Fruit fly (Drosophila melanogaster): ENCODE results near the gene CanA-14F.

The CanA-14F gene

dm6 chrX:16579978-16580377 lies 7.0 kb downstream of the CanA-14F start (continued):
- TF ChIP-seq CG15601 (tag; optimal IDR thresholded peaks at IDR 0.05) (no peak), Atf-2 (GFP tag; optimal IDR thresholded peaks at IDR 0.05) (no peak), CG12071 (GFP tag; optimal IDR thresholded peaks at IDR 0.05) (no peak), mam (GFP tag; optimal IDR thresholded peaks at IDR 0.05) (no peak), mld (GFP tag; IDR thresholded peaks at IDR 0.05; ENCODE audit: partially characterized antibody) (no peak), CG3847 (GFP tag; IDR thresholded peaks at IDR 0.05) (no peak), NFAT (GFP tag; IDR thresholded peaks at IDR 0.05) (no peak), Mrtf (GFP tag; IDR thresholded peaks at IDR 0.05) (no peak), grau (tag; optimal IDR thresholded peaks at IDR 0.05) (peak; percentile 61), dpn (GFP tag; optimal IDR thresholded peaks at IDR 0.05) (peak in 1 of 2 experiments; percentile 11), odd (GFP tag; optimal IDR thresholded peaks at IDR 0.05) (no peak), insv (GFP tag; optimal IDR thresholded peaks at IDR 0.05) (no peak), CG17829 (tag; optimal IDR thresholded peaks at IDR 0.05) (no peak), Fer1 (GFP tag; optimal IDR thresholded peaks at IDR 0.05) (peak; percentile 61), amos (GFP tag; IDR thresholded peaks at IDR 0.05; ENCODE audit: partially characterized antibody) (no peak), lilli (GFP tag; optimal IDR thresholded peaks at IDR 0.05) (peak; percentile 3), CG5245 (GFP tag; optimal IDR thresholded peaks at IDR 0.05) (no peak), CG13123 (GFP tag; optimal IDR thresholded peaks at IDR 0.05) (no peak), CG9817 (tag; optimal IDR thresholded peaks at IDR 0.05) (peak; percentile 27), CG9437 (GFP tag; optimal IDR thresholded peaks at IDR 0.05) (peak; percentile 28), CG14667 (GFP tag; IDR thresholded peaks at IDR 0.05) (no peak)

DNA sequence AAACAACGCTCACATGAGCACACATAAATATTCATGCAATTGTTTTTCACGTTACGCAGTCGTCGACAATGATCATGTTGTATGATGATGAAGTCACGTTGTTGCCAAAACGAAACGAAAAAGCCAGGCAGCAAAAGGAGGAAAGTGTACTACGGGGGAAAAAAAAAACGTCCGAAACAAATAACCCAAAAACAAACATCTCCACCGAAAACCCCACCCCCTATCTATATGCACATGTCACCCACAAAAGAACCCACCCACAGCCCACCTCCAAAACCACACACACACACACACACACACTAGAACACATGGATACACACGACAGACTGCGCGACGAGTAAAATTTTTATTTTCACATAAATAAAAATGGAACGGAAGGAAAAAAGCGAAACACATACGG lies 11.9 kb downstream of the CanA-14F start:
- TF ChIP-seq maf-S (GFP tag; optimal IDR thresholded peaks at IDR 0.05) (no peak), exex (tag; optimal IDR thresholded peaks at IDR 0.05) (no peak), CG13624 (GFP tag; optimal IDR thresholded peaks at IDR 0.05) (no peak), CG11504 (tag; optimal IDR thresholded peaks at IDR 0.05) (no peak), CG3065 (GFP tag; optimal IDR thresholded peaks at IDR 0.05) (no peak), CG17328 (GFP tag; IDR thresholded peaks at IDR 0.05) (no peak)

- no peak for TF ChIP-seq CG16815 (GFP tag; optimal IDR thresholded peaks at IDR 0.05)
- TF ChIP-seq CG18011 (GFP tag; optimal IDR thresholded peaks at IDR 0.05), result peak; percentile 92
These were observed 12.9 kb downstream of the CanA-14F start for dm6 chrX:16574114-16574513.

DNA sequence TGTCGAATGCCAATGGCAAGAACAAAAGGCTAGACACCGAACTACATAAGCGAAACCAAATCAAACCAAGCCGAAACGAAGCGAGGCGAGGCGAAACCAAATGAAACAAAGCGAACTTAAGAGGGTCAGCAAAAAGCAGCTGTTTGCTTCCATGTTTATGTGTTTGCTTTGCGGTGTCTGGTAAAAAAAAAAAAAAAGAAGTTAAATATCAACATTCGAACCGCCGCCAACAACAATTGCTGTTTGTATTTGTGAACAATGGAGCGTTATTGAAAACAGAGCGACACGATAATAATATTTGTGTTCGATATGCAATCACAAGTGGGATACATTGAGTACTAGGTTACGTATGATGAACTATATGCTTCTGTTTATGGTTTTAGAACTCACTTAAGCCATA lies 13.3 kb downstream of the CanA-14F start:
- TF ChIP-seq chn (GFP tag; optimal IDR thresholded peaks at IDR 0.05) (no peak), chm (GFP tag; IDR thresholded peaks at IDR 0.05) (0 out of 2 replicates have a peak, but pooled peaks have one; percentile 8), CG32532 (GFP tag; IDR thresholded peaks at IDR 0.05) (no peak), kay (GFP tag; optimal IDR thresholded peaks at IDR 0.05) (no peak), CG8290 (GFP tag; optimal IDR thresholded peaks at IDR 0.05) (no peak), CG8290 (tag; optimal IDR thresholded peaks at IDR 0.05) (peak in 1 of 2 experiments; percentile 35), gce (GFP tag; IDR thresholded peaks at IDR 0.05) (no peak), amos (GFP tag; IDR thresholded peaks at IDR 0.05; ENCODE audit: partially characterized antibody) (no peak), gro (GFP tag; optimal IDR thresholded peaks at IDR 0.05) (no peak), CG42726 (GFP tag; IDR thresholded peaks at IDR 0.05; ENCODE audit: partially characterized antibody) (no peak), Blimp-1 (GFP tag; optimal IDR thresholded peaks at IDR 0.05) (no peak), zfh2 (GFP tag; optimal IDR thresholded peaks at IDR 0.05) (no peak), Hr51 (GFP tag; optimal IDR thresholded peaks at IDR 0.05) (no peak), wor (GFP tag; IDR thresholded peaks at IDR 0.05) (no peak), jing (GFP tag; optimal IDR thresholded peaks at IDR 0.05) (no peak), CG13424 (tag; optimal IDR thresholded peaks at IDR 0.05) (peak; percentile 13), CG8944 (GFP tag; optimal IDR thresholded peaks at IDR 0.05) (no peak), Med (GFP tag) (peak; percentile 85), CG16863 (GFP tag; optimal IDR thresholded peaks at IDR 0.05) (no peak), CG8089 (GFP tag; optimal IDR thresholded peaks at IDR 0.05) (no peak), Poxn (GFP tag; IDR thresholded peaks at IDR 0.05) (no peak)
